Fruit fly (Drosophila melanogaster): ENCODE results near the gene yl.
A peak's percentile ranks its signal among the peaks of the same experiment; 100 is the strongest.

yl gene

dm6 chrX:14234468-14234867 is 41.5 kb downstream of the yl start:
- no peak for TF ChIP-seq CG1620 (GFP tag; optimal IDR thresholded peaks at IDR 0.05)
- TF ChIP-seq CG7045 (GFP tag; optimal IDR thresholded peaks at IDR 0.05): no peak
- no peak for TF ChIP-seq Mnt (GFP tag; optimal IDR thresholded peaks at IDR 0.05)
- TF ChIP-seq cnc (optimal IDR thresholded peaks at IDR 0.05): no peak
- no peak for TF ChIP-seq CG33017 (tag; optimal IDR thresholded peaks at IDR 0.05)
- TF ChIP-seq tj (GFP tag; optimal IDR thresholded peaks at IDR 0.05): no peak
- TF ChIP-seq Crg-1 (GFP tag; optimal IDR thresholded peaks at IDR 0.05): no peak
- TF ChIP-seq pad (GFP tag; optimal IDR thresholded peaks at IDR 0.05): no peak
- no peak for TF ChIP-seq Clk (GFP tag; optimal IDR thresholded peaks at IDR 0.05)
- no peak for TF ChIP-seq kay (GFP tag; ENCODE audit: borderline replicate concordance)
- no peak for TF ChIP-seq Hr96 (GFP tag; optimal IDR thresholded peaks at IDR 0.05)
- TF ChIP-seq cic (GFP tag; optimal IDR thresholded peaks at IDR 0.05): no peak
- no peak for TF ChIP-seq CG12768 (GFP tag; optimal IDR thresholded peaks at IDR 0.05)
- TF ChIP-seq toe (GFP tag; optimal IDR thresholded peaks at IDR 0.05): no peak
- no peak for TF ChIP-seq CG14711 (tag; optimal IDR thresholded peaks at IDR 0.05)
- TF ChIP-seq CG11617 (GFP tag; optimal IDR thresholded peaks at IDR 0.05): no peak
- TF ChIP-seq ovo (GFP tag; optimal IDR thresholded peaks at IDR 0.05): no peak
- TF ChIP-seq CG7101 (tag; optimal IDR thresholded peaks at IDR 0.05): no peak
- TF ChIP-seq bab1 (GFP tag; optimal IDR thresholded peaks at IDR 0.05): no peak

dm6 chrX:14237873-14238394 is 44.9 kb downstream of the yl start, which contains the start of the genes Fbxl4 and Dus2:
Gene Fbxl4 (minus strand): TSS chrX:14237923.
Gene Dus2 (plus strand): TSS chrX:14237988.
- TF ChIP-seq kay (GFP tag; ENCODE audit: borderline replicate concordance) (no peak), CG1620 (GFP tag; optimal IDR thresholded peaks at IDR 0.05) (peak; percentile 94), Mnt (GFP tag; optimal IDR thresholded peaks at IDR 0.05) (peak; percentile 88), CG7045 (GFP tag; optimal IDR thresholded peaks at IDR 0.05) (peak; percentile 81), tj (GFP tag; optimal IDR thresholded peaks at IDR 0.05) (peak; percentile 81), CG12768 (GFP tag; optimal IDR thresholded peaks at IDR 0.05) (peak; percentile 79), cic (GFP tag; optimal IDR thresholded peaks at IDR 0.05) (no peak), CG33017 (tag; optimal IDR thresholded peaks at IDR 0.05) (peak; percentile 61), CG7101 (tag; optimal IDR thresholded peaks at IDR 0.05) (peak; percentile 87), Crg-1 (GFP tag; optimal IDR thresholded peaks at IDR 0.05) (peak; percentile 81), bab1 (GFP tag; optimal IDR thresholded peaks at IDR 0.05) (peak; percentile 92), toe (GFP tag; optimal IDR thresholded peaks at IDR 0.05) (peak; percentile 91), Hr96 (GFP tag; optimal IDR thresholded peaks at IDR 0.05) (peak; percentile 93), CG11617 (GFP tag; optimal IDR thresholded peaks at IDR 0.05) (peak; percentile 93), Clk (GFP tag; optimal IDR thresholded peaks at IDR 0.05) (peak; percentile 63), pad (GFP tag; optimal IDR thresholded peaks at IDR 0.05) (peak; percentile 83), CG5204 (GFP tag; optimal IDR thresholded peaks at IDR 0.05) (no peak), cnc (optimal IDR thresholded peaks at IDR 0.05) (no peak), ovo (GFP tag; optimal IDR thresholded peaks at IDR 0.05) (peak; percentile 79), CG14711 (tag; optimal IDR thresholded peaks at IDR 0.05) (peak; percentile 84)

DNA sequence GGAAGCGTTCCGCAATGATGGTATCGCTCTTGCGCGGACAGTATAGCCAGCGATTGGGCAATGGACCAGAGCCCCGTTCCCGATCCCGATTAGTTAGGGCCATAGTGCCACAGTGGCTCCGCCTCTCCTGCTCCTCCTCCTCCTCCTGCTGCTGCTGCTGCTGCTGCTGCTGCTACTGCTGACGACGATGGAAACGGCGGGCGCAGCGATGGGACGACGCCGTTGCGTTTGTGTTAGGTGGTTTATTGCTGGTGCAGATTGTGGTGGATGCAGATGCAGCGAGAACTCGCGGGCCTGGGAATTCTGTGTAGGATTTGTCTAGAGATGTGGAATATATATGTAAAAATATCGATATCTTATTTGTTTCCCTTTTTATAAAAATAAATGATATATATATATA is 49.5 kb downstream of the yl start, which contains the start of gene mRNA-cap:
Gene mRNA-cap (minus strand): TSS at position 344 of the 400 bp plus-strand sequence.
- TF ChIP-seq cic (GFP tag; optimal IDR thresholded peaks at IDR 0.05) (no peak), CG7045 (GFP tag; optimal IDR thresholded peaks at IDR 0.05) (no peak)

DNA sequence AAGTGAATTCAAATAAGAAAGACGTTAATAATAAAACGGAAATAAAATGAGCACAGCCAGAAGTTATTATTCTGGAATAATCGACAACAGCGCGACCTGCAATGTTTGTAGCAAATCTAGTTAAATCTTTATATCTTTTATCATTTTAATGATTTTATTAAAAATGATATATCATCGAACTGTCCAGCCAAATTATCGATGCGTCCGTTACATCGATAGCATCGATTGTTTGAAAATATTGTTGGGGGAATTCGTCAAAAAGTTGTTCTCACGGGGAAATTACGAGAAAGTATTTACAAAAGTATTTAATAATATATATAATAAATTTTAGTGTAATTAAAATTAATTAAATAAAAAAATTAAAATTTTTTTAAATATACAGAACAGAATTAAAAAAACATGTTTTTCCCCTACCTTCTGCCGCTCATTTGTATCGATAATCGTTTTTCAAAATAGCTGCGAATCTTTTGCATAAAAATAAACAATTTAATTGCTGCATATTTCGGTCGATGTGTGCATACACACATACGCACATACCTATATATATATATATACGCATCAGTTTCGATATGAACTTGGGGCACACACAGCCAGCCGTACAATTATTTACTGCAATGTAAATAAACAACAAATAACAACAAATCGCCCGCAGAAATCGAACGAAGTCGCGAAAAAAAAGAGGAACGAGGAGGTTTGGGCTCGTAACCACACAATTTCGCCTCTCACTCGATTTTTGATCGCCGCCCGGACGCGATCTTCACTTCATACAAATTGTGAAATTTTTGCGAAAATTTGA is 50.1 kb downstream of the yl start, which contains the start of gene CG32599:
Gene CG32599 (plus strand): TSS at position 746 of the 796 bp plus-strand sequence.
- TF ChIP-seq CG7101 (tag; optimal IDR thresholded peaks at IDR 0.05): peak; percentile 21
- peak; percentile 44 for TF ChIP-seq CG14711 (tag; optimal IDR thresholded peaks at IDR 0.05)
- no peak for TF ChIP-seq CG1620 (GFP tag; optimal IDR thresholded peaks at IDR 0.05)
- no peak for TF ChIP-seq CG11617 (GFP tag; optimal IDR thresholded peaks at IDR 0.05)
- no peak for TF ChIP-seq Hr96 (GFP tag; optimal IDR thresholded peaks at IDR 0.05)
- no peak for TF ChIP-seq toe (GFP tag; optimal IDR thresholded peaks at IDR 0.05)
- TF ChIP-seq Mnt (GFP tag; optimal IDR thresholded peaks at IDR 0.05): no peak

DNA sequence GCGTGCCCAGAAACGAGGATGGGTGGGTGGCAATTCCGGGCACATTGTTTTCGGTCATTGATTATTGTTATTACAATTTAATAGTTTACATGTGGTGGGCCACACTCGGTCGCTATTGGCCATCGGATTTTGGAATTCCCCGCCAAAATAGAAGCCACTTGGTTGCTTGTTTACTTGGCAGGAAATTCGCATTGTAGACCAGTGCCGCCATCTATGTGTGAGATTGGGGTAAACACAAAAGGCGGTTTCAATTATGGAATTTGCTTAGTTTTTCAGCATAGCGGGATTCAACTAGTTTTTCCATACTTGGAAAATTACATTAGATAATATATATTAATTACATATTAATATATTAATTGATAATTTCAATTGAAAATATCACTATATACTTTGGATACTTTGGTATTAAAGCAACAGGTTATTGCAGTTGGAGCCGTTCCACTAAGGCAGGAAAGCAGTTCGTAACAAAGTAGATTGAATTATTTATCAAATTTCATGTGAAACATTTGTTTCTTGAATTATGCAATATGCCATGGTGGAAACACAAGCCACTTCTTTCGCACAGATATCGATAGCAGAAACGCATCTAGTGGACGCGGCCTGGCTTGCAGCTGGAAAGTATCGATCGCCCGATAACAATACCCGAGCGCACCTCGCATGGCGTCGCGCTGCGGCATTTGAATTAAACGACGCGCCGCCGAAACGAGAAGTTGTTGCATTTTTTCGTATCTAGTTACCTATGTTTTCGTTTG is 54.2 kb downstream of the yl start, which contains the start of gene mud:
Gene mud (plus strand): TSS at position 698 of the 752 bp plus-strand sequence.
- TF ChIP-seq kay (GFP tag; ENCODE audit: borderline replicate concordance) (peak; percentile 10), tj (GFP tag; optimal IDR thresholded peaks at IDR 0.05) (no peak)

Data from whole organism, adult.